Worm (Caenorhabditis elegans) whole organism, L2 larva: ENCODE measurements around the gene lys-6.
A peak's percentile ranks its signal among the peaks of the same experiment; 100 is the strongest.

Experiments
- C34F6.9 ChIP-seq: fragments of 150-350 bp; optimal IDR thresholded peaks from 2 replicates; lab custom pipeline; 2014; ENCODE audit warnings: missing biosample characterization, missing genetic modification characterization
- F13H6.1 ChIP-seq: sonication (generic microtip); optimal IDR thresholded peaks from 2 replicates; lab custom pipeline; 2016; ENCODE audit warnings: missing genetic modification characterization, missing compliant biosample characterization
- R02D3.7 ChIP-seq: fragments of 150-350 bp; optimal IDR thresholded peaks from 2 replicates; lab custom pipeline; 2014; ENCODE audit warnings: missing biosample characterization, missing genetic modification characterization
- aly-2 ChIP-seq: fragments of 150-350 bp; optimal IDR thresholded peaks from 2 replicates; lab custom pipeline; 2014; ENCODE audit warnings: missing biosample characterization, missing genetic modification characterization
- fos-1 ChIP-seq: fragments of 150-350 bp; optimal IDR thresholded peaks from 2 replicates; lab custom pipeline; 2014; ENCODE audit warnings: missing biosample characterization, missing genetic modification characterization
- mbf-1 ChIP-seq: sonication (generic microtip); optimal IDR thresholded peaks from 2 replicates; lab custom pipeline; 2017; ENCODE audit warnings: missing biosample characterization, missing genetic modification characterization
- nhr-12 ChIP-seq: fragments of 150-350 bp; optimal IDR thresholded peaks from 2 replicates; lab custom pipeline; 2014; ENCODE audit warnings: missing biosample characterization, missing genetic modification characterization
- sma-3 ChIP-seq: sonication (generic microtip); optimal IDR thresholded peaks from 2 replicates; lab custom pipeline; 2016; ENCODE audit warnings: missing genetic modification reagents, missing genetic modification characterization, missing compliant biosample characterization
- unc-55 ChIP-seq: fragments of 150-350 bp; sonication (generic microtip); optimal IDR thresholded peaks from 3 replicates; lab custom pipeline; 2014; ENCODE audit warnings: missing biosample characterization, missing genetic modification reagents, missing genetic modification characterization
- unc-62 ChIP-seq: fragments of 150-350 bp; optimal IDR thresholded peaks from 2 replicates; lab custom pipeline; 2014; ENCODE audit warnings: missing biosample characterization, missing genetic modification reagents, missing genetic modification characterization
- ztf-4 ChIP-seq: fragments of 150-350 bp; optimal IDR thresholded peaks from 2 replicates; lab custom pipeline; 2014; ENCODE audit warnings: missing biosample characterization, missing genetic modification characterization

DNA sequence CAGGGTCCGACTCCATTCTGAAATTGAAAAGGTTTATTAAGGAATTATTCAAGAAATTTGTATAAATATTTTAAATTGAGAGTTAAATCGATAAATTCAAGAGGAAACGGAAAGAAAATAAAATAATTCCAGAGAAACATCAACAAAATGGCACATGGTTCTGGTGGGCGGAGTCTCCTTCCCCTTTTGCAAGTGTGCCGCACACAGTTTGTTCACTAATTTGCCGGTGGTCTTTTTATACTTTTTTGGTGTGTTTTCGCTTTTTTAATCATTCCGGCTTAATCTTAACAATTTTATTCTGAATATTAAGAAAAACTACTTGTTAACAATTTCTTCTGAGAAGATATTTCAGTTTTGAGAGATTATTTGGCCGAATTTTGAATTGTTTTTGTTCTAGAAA lies 22.8 kb downstream of the lys-6 start, which contains the start of the genes ragc-1 and Y24F12A.1:
- TF ChIP-seq sma-3 (GFP tag; lab: Kevin White, UChicago) (peak; percentile 55), C34F6.9 (tag; lab: Kevin White, UChicago) (peak; percentile 72), unc-62 (GFP tag; lab: Kevin White, UChicago) (no peak), aly-2 (no peak), ztf-4 (tag; lab: Kevin White, UChicago) (no peak), mbf-1 (tag; lab: Kevin White, UChicago) (no peak), R02D3.7 (tag; lab: Kevin White, UChicago) (no peak), nhr-12 (tag; lab: Kevin White, UChicago) (no peak), F13H6.1 (tag; lab: Kevin White, UChicago) (peak; percentile 29), fos-1 (tag; lab: Kevin White, UChicago) (peak; percentile 13), unc-55 (GFP tag; lab: Kevin White, UChicago) (peak; percentile 68)
